Fruit fly (Drosophila melanogaster): Measurements from ENCODE around the gene egh.

DNA sequence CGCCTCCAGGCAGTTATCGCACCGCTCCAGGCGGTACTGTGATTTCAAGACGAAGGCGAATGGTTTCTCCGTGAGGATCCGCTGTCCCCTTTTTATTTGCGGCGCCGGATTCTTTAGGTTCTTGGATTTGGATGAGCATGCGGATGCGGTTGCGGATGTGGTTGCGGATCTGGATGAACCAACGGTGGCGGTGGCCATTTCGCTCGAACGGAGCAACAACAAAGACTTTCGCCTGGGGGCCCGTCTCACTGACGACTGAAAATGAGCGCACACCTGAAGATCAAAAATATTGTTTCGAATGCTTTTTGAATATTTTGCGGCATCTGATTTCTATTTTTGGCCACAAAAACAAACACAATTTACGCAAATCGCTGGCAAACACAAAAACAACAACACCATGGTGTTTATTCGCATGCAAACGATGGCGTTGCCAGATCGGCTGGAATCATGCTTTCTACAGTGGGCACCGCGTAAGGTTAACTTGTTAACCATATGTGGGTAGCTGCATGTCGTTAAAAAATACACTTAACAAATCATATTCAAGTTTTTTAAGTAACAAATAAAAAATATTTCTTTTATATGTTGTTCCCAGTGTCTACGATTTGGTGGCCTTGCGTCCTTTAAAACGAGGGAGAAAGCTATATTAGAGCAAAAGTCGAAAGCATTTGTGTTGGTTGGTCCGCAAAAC, 20.3 kb downstream of the egh start, which contains the start of gene Smyd3:
- TF ChIP-seq CG16779 (tag; optimal IDR thresholded peaks at IDR 0.05), result no peak
- no peak for TF ChIP-seq Smox (GFP tag; optimal IDR thresholded peaks at IDR 0.05)
- peak; percentile 91 for TF ChIP-seq CG6163 (GFP tag; IDR thresholded peaks at IDR 0.05)
- TF ChIP-seq CG6808 (GFP tag; optimal IDR thresholded peaks at IDR 0.05), result no peak
- TF ChIP-seq Ets21C (GFP tag; optimal IDR thresholded peaks at IDR 0.05), result peak; percentile 81
- no peak for TF ChIP-seq Eip93F (GFP tag; optimal IDR thresholded peaks at IDR 0.05)
- TF ChIP-seq CG6854 (GFP tag; optimal IDR thresholded peaks at IDR 0.05), result peak; percentile 2
- TF ChIP-seq eg (GFP tag; IDR thresholded peaks at IDR 0.05), result peak; percentile 91
- peak; percentile 87 for TF ChIP-seq Sox102F (GFP tag; optimal IDR thresholded peaks at IDR 0.05)
- TF ChIP-seq Hr39 (GFP tag; optimal IDR thresholded peaks at IDR 0.05), result peak; percentile 89
- TF ChIP-seq Lpt (GFP tag; optimal IDR thresholded peaks at IDR 0.05), result peak; percentile 72
